Worm (Caenorhabditis elegans): Measurements from ENCODE around the gene T21B6.3.

T21B6.3 gene

ce11 chrX:10951922-10952321, 3.2 kb upstream of the T21B6.3 start:
- TF ChIP-seq ztf-23 (GFP tag; IDR thresholded peaks at IDR 0.05) (no peak), cog-1 (tag; optimal IDR thresholded peaks at IDR 0.05) (no peak), ref-1 (GFP tag; conservative IDR thresholded peaks at IDR 0.05) (no peak), med-1 (GFP tag; optimal IDR thresholded peaks at IDR 0.05; ENCODE audit: insufficient read depth) (no peak), ztf-29 (GFP tag; IDR thresholded peaks at IDR 0.05) (no peak), T22C8.4 (GFP tag; IDR thresholded peaks at IDR 0.05) (no peak)

DNA sequence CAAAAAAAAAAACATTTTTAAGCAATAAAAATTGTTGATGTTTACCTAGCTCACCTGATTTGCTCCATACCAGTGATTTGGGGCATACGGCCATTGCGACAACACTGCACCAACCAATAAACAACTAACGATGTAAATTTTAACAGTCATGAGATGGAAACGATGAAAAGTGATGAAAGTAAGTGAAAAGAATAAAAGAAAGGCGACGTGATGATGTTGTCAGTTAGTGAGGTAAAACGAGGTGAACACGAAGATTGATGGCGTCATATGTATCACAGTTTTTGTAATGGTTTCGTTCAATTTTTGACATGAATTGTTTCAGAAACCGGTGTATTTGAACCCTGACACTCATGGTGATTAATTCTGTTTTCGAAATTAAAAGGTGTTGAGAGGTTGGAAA, 2.4 kb upstream of the T21B6.3 start, which contains the start of gene K09C8.7:
TSS of gene K09C8.7 (minus strand) at position 226 of the 400 bp plus-strand sequence.
- TF ChIP-seq cog-1 (tag; optimal IDR thresholded peaks at IDR 0.05) = no peak
- TF ChIP-seq T22C8.4 (GFP tag; IDR thresholded peaks at IDR 0.05) = no peak
- no peak for TF ChIP-seq ztf-29 (GFP tag; IDR thresholded peaks at IDR 0.05)
- TF ChIP-seq klf-2 (GFP tag; conservative IDR thresholded peaks at IDR 0.05) = no peak
- no peak for TF ChIP-seq med-1 (GFP tag; optimal IDR thresholded peaks at IDR 0.05; ENCODE audit: insufficient read depth)
- TF ChIP-seq ztf-23 (GFP tag; IDR thresholded peaks at IDR 0.05) = no peak
- TF ChIP-seq flt-1 (GFP tag; IDR thresholded peaks at IDR 0.05) = no peak
- no peak for TF ChIP-seq tab-1 (GFP tag; IDR thresholded peaks at IDR 0.05)
- TF ChIP-seq ref-1 (GFP tag; conservative IDR thresholded peaks at IDR 0.05) = no peak

ce11 chrX:10941255-10941654, 7.5 kb downstream of the T21B6.3 start, which contains the start of gene pho-7:
Gene pho-7, minus strand, starts transcription at chrX:10941355.
- no peak for TF ChIP-seq ref-1 (GFP tag; conservative IDR thresholded peaks at IDR 0.05)
- no peak for TF ChIP-seq ztf-29 (GFP tag; IDR thresholded peaks at IDR 0.05)
- no peak for TF ChIP-seq klf-2 (GFP tag; conservative IDR thresholded peaks at IDR 0.05)
- TF ChIP-seq cog-1 (tag; optimal IDR thresholded peaks at IDR 0.05) = no peak
- no peak for TF ChIP-seq flt-1 (GFP tag; IDR thresholded peaks at IDR 0.05)
- no peak for TF ChIP-seq ztf-23 (GFP tag; IDR thresholded peaks at IDR 0.05)
- TF ChIP-seq med-1 (GFP tag; optimal IDR thresholded peaks at IDR 0.05; ENCODE audit: insufficient read depth) = no peak
- no peak for TF ChIP-seq T22C8.4 (GFP tag; IDR thresholded peaks at IDR 0.05)
- no peak for TF ChIP-seq tab-1 (GFP tag; IDR thresholded peaks at IDR 0.05)

ce11 chrX:10933308-10934014, 15.3 kb downstream of the T21B6.3 start:
- no peak for TF ChIP-seq ref-1 (GFP tag; conservative IDR thresholded peaks at IDR 0.05)
- TF ChIP-seq ztf-29 (GFP tag; IDR thresholded peaks at IDR 0.05) = no peak
- TF ChIP-seq med-1 (GFP tag; optimal IDR thresholded peaks at IDR 0.05; ENCODE audit: insufficient read depth) = no peak

DNA sequence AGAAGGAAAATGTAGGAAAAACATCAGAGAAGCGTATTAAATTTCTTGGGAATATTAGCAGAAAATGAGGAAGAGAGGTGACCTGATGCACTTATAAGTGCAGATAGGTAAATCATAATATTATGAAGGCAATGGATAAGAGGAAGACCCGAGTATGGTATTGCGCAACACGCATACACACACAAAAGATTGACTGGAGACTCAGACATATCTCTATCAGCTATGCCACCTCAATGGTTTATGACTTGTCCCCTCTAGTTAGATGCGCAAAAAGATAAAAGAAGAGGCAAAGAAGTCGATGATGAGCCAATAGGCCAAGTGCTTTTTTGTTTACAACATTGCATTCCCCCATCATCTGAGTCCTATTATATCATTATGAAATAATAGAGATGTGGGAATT, 16.7 kb downstream of the T21B6.3 start:
- TF ChIP-seq ztf-29 (GFP tag; IDR thresholded peaks at IDR 0.05) = no peak
- no peak for TF ChIP-seq med-1 (GFP tag; optimal IDR thresholded peaks at IDR 0.05; ENCODE audit: insufficient read depth)
- TF ChIP-seq flt-1 (GFP tag; IDR thresholded peaks at IDR 0.05) = no peak
- TF ChIP-seq ref-1 (GFP tag; conservative IDR thresholded peaks at IDR 0.05) = no peak
- TF ChIP-seq ztf-23 (GFP tag; IDR thresholded peaks at IDR 0.05) = no peak
- TF ChIP-seq T22C8.4 (GFP tag; IDR thresholded peaks at IDR 0.05) = no peak
- TF ChIP-seq klf-2 (GFP tag; conservative IDR thresholded peaks at IDR 0.05) = no peak
- no peak for TF ChIP-seq cog-1 (tag; optimal IDR thresholded peaks at IDR 0.05)
- no peak for TF ChIP-seq tab-1 (GFP tag; IDR thresholded peaks at IDR 0.05)

- TF ChIP-seq med-1 (GFP tag; optimal IDR thresholded peaks at IDR 0.05; ENCODE audit: insufficient read depth) (no peak), ref-1 (GFP tag; conservative IDR thresholded peaks at IDR 0.05) (no peak), klf-2 (GFP tag; conservative IDR thresholded peaks at IDR 0.05) (no peak), cog-1 (tag; optimal IDR thresholded peaks at IDR 0.05) (no peak), T22C8.4 (GFP tag; IDR thresholded peaks at IDR 0.05) (no peak), ztf-23 (GFP tag; IDR thresholded peaks at IDR 0.05) (no peak), flt-1 (GFP tag; IDR thresholded peaks at IDR 0.05) (no peak), ztf-29 (GFP tag; IDR thresholded peaks at IDR 0.05) (no peak), tab-1 (GFP tag; IDR thresholded peaks at IDR 0.05) (no peak)
Observed at ce11 chrX:10928948-10929563, 19.7 kb downstream of the T21B6.3 start, which contains the start of gene dgn-1. Gene dgn-1, minus strand, starts transcription at chrX:10928998.

DNA sequence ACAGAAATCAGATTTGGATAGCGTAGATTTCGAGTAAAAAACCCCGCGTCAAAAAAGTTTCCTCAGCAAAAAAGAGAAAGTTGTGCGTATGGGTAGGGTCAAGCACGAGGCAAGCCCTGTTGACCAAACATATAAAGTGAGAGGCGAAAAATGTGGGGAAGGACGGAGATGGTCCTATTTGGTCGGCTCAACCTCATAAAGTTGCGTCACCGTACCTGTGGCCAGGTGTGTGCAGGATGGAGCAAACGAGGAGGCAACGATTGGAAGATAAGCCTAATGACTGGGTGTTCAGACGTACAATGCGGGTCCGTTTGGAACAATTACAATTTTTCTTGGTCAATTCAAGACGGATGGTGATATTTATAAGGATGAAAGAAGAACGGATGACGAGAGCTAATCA, 21.6 kb downstream of the T21B6.3 start:
- no peak for TF ChIP-seq tab-1 (GFP tag; IDR thresholded peaks at IDR 0.05)
- TF ChIP-seq ztf-29 (GFP tag; IDR thresholded peaks at IDR 0.05) = no peak
- no peak for TF ChIP-seq med-1 (GFP tag; optimal IDR thresholded peaks at IDR 0.05; ENCODE audit: insufficient read depth)
- TF ChIP-seq ref-1 (GFP tag; conservative IDR thresholded peaks at IDR 0.05) = no peak
- no peak for TF ChIP-seq ztf-23 (GFP tag; IDR thresholded peaks at IDR 0.05)
- no peak for TF ChIP-seq T22C8.4 (GFP tag; IDR thresholded peaks at IDR 0.05)
- no peak for TF ChIP-seq flt-1 (GFP tag; IDR thresholded peaks at IDR 0.05)
- no peak for TF ChIP-seq klf-2 (GFP tag; conservative IDR thresholded peaks at IDR 0.05)
- TF ChIP-seq cog-1 (tag; optimal IDR thresholded peaks at IDR 0.05) = no peak

- TF ChIP-seq T22C8.4 (GFP tag; IDR thresholded peaks at IDR 0.05) = no peak
- no peak for TF ChIP-seq cog-1 (tag; optimal IDR thresholded peaks at IDR 0.05)
- no peak for TF ChIP-seq ztf-29 (GFP tag; IDR thresholded peaks at IDR 0.05)
- no peak for TF ChIP-seq flt-1 (GFP tag; IDR thresholded peaks at IDR 0.05)
- no peak for TF ChIP-seq med-1 (GFP tag; optimal IDR thresholded peaks at IDR 0.05; ENCODE audit: insufficient read depth)
- no peak for TF ChIP-seq ref-1 (GFP tag; conservative IDR thresholded peaks at IDR 0.05)
- TF ChIP-seq ztf-23 (GFP tag; IDR thresholded peaks at IDR 0.05) = no peak
- no peak for TF ChIP-seq klf-2 (GFP tag; conservative IDR thresholded peaks at IDR 0.05)
Observed at ce11 chrX:10924031-10924430, 24.7 kb downstream of the T21B6.3 start.

DNA sequence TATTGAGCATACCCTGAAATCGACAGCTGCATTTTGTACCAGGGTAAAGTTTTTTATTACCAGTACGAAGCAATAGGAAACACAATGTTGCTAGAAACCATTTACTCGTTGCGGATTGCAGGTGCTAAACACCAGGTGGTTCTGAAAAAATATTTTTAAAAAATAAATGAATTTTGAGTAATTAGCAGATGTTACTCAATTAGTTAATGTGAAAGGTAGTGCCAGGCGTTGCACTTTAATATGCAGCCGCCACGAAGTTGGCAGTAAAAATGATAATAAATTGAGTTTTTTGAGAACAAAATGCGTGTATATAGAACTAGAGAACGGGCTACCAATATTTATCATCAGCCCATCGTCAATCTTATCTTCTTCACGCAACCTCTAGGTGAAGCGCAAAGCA, 29.1 kb downstream of the T21B6.3 start, which contains the start of gene nstp-9:
TSS of gene nstp-9 (minus strand) at position 101 of the 400 bp plus-strand sequence.
- TF ChIP-seq ztf-29 (GFP tag; IDR thresholded peaks at IDR 0.05) = no peak
- no peak for TF ChIP-seq tab-1 (GFP tag; IDR thresholded peaks at IDR 0.05)
- no peak for TF ChIP-seq ztf-23 (GFP tag; IDR thresholded peaks at IDR 0.05)
- no peak for TF ChIP-seq T22C8.4 (GFP tag; IDR thresholded peaks at IDR 0.05)
- TF ChIP-seq med-1 (GFP tag; optimal IDR thresholded peaks at IDR 0.05; ENCODE audit: insufficient read depth) = no peak
- no peak for TF ChIP-seq klf-2 (GFP tag; conservative IDR thresholded peaks at IDR 0.05)
- TF ChIP-seq ref-1 (GFP tag; conservative IDR thresholded peaks at IDR 0.05) = no peak
- no peak for TF ChIP-seq flt-1 (GFP tag; IDR thresholded peaks at IDR 0.05)
- no peak for TF ChIP-seq cog-1 (tag; optimal IDR thresholded peaks at IDR 0.05)

Measured in whole organism, midembryonic.